Worm (Caenorhabditis elegans) whole organism, young adult: Measurements from ENCODE around the gene srh-215.

Experiments used
- ceh-27 ChIP-seq: fragments of 200-800 bp; sonication (Bioruptor generic); optimal IDR thresholded peaks from 2 replicates; lab custom pipeline; 2018; ENCODE audit warnings: mild to moderate bottlenecking, missing genetic modification characterization, moderate library complexity, missing compliant biosample characterization
- madf-3 ChIP-seq: fragments of 200-800 bp; sonication (Bioruptor generic); IDR thresholded peaks from 2 replicates; pipeline ENCODE4 v1.3.6; 2022; ENCODE audit warnings: missing genetic modification reagents, missing genetic modification characterization, missing compliant biosample characterization
- snpc-1.3 ChIP-seq: sonication (generic microtip); optimal IDR thresholded peaks from 2 replicates; lab custom pipeline; 2017; ENCODE audit warnings: missing genetic modification characterization, mild to moderate bottlenecking, missing compliant biosample characterization, antibody characterized with exemption, moderate library complexity, missing genotype, missing genetic modification reagents; ENCODE audit not compliant: insufficient read depth
- snpc-3.4 ChIP-seq: sonication (generic microtip); optimal IDR thresholded peaks from 2 replicates; lab custom pipeline; 2017; ENCODE audit warnings: missing genetic modification characterization, mild to moderate bottlenecking, missing compliant biosample characterization, antibody characterized with exemption, moderate library complexity, missing genotype, missing genetic modification reagents

ce11 chrV:16840283-16840682 is 8.5 kb upstream of the srh-215 start:
- no peak for TF ChIP-seq ceh-27
- TF ChIP-seq snpc-1.3 (tag; lab: Kevin White, UChicago), result no peak
- TF ChIP-seq snpc-3.4 (tag; lab: Kevin White, UChicago), result no peak
- no peak for TF ChIP-seq madf-3 (GFP tag; lab: Robert Waterston, UW)
